Worm (Caenorhabditis elegans) whole organism, L4/young adult: Measurements from ENCODE around the gene srbc-48.
"Not testable (repeated sequence)": the region's sequence is repeated elsewhere in the genome, so short reads cannot be mapped to it uniquely, and the experiment has no call there.

Experiments used
- W03F9.2 ChIP-seq: fragments of 150-350 bp; optimal IDR thresholded peaks from 2 replicates; lab custom pipeline; 2014; ENCODE audit warnings: missing biosample characterization, missing genetic modification characterization
- dao-5 ChIP-seq: sonication (generic microtip); optimal IDR thresholded peaks from 2 replicates; lab custom pipeline; 2016; ENCODE audit warnings: missing genotype, missing genetic modification characterization, moderate library complexity, missing compliant biosample characterization
- him-1 ChIP-seq: sonication (generic microtip); optimal IDR thresholded peaks from 2 replicates; lab custom pipeline; 2016; ENCODE audit warnings: missing genotype, missing genetic modification reagents, missing genetic modification characterization, missing compliant biosample characterization

srbc-48 gene

DNA sequence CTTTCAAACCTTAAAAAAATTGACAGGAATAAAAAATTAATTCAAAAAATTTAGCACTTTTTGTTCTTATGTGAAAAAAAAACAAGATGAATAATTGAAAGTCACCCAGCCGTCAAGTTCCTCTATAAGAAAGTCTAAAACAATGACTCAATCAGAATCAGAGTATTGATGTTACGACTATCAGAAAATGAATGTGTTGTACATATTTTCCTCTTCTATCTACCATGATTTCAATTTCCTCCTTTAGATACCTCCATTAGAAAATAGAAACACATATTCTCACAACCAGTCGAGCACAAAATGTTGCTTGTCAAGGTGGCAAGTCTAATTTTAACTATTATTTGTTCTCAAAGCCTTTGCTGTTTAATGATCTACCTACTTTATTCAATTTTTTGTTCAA, at the start of gene srbc-48:
srbc-48 (plus strand) TSS at position 301 of the 400 bp plus-strand sequence.
- TF ChIP-seq W03F9.2 (tag; lab: Kevin White, UChicago) (no peak), him-1 (tag; lab: Kevin White, UChicago) (no peak), dao-5 (tag; lab: Kevin White, UChicago) (no peak)

DNA sequence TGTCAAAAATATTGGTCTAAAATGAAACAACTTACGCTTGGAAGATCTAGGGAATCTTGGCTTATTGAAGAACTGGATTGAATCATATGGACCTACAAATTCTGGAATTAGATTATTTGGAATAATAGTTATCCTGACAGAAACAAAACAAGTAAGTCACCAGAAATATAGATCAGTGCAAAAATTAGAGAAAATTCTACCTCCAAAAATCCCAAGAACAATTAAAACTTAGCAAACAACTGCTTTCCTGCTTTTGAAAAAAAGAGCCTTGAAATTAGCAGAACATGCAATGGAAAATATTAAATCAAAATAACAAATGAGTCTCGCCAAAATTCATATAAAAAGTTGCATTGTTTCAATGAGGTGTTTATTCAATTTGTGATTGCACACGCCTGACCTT, 46.9 kb upstream of the srbc-48 start, which contains the start of gene nhr-60:
nhr-60 (minus strand) TSS at position 101 of the 400 bp plus-strand sequence.
- TF ChIP-seq him-1 (tag; lab: Kevin White, UChicago), result no peak

DNA sequence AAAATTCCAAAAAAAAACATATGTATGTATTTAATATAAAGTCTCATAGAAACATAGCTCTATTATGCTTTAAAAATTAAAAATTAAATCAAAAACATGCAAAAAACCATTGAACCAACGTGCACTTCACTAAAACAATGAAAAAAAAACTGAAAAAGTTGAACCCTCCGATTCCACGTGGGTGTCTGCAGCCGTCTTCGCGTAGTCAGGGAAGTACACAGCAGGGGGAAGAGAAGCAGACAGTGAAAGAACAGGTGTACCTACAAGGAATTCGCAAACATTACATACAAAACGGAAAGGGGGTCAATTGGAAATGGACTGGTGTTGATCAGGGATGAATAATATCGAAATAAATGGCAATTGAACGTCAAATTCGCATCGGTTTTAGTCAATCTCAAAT, 46.1 kb upstream of the srbc-48 start:
- no peak for TF ChIP-seq him-1 (tag; lab: Kevin White, UChicago)
- no peak for TF ChIP-seq W03F9.2 (tag; lab: Kevin White, UChicago)

DNA sequence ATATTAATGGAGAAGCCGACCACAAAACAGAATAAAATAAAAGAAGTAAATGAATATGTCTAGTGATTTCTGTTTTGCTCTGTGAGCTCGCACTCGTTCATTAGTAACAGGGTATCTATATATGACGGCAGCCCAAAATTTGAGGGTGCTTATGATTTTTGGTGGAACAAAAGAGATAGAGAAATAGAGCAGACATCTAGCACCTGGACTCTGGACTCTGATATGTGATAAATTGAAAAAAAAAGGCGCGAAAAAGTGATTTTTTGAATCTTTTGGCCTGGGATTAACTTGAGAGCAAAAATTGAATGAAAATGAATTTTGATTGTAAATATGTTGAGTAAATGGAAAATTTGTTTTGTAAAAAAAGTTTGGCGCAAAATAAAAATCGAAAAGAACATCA, 43.4 kb upstream of the srbc-48 start, which contains the start of gene nhr-283:
nhr-283 (minus strand) TSS at position 101 of the 400 bp plus-strand sequence.
- no peak for TF ChIP-seq W03F9.2 (tag; lab: Kevin White, UChicago)
- TF ChIP-seq dao-5 (tag; lab: Kevin White, UChicago), result no peak
- no peak for TF ChIP-seq him-1 (tag; lab: Kevin White, UChicago)

DNA sequence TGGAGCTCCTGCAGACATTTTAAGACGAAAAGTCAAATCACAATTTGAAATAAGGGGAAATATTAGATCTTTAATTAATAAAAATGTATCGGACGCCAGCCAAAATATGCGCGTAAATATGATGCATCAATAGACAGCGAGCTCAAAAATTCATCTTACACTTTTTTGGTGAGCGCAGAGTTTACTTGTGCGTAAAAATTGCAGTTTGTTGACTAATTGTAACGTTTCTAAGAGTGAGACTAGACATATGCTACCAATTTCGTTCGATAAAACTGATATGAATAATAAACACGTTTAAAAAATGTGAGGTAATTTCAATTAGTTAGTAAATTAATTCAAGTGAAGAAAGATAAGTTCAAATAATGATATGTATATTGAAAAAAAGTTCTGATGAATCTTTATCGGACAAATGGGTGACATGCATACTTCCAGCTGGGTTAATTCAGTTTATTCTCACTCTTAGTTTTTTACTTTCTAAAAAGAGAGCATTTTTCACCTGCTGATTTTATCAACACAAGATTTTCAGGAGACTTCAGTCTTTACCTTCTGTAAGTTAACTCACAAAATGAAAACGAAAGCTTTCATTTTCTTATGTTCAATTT, 40.9 kb upstream of the srbc-48 start, which contains the start of the genes nhr-285 and irld-52:
nhr-285 (minus strand) TSS at position 101 of the 602 bp plus-strand sequence.
irld-52 (plus strand) TSS at position 552 of the 602 bp plus-strand sequence.
- TF ChIP-seq dao-5 (tag; lab: Kevin White, UChicago) (no peak), him-1 (tag; lab: Kevin White, UChicago) (no peak), W03F9.2 (tag; lab: Kevin White, UChicago) (no peak)

DNA sequence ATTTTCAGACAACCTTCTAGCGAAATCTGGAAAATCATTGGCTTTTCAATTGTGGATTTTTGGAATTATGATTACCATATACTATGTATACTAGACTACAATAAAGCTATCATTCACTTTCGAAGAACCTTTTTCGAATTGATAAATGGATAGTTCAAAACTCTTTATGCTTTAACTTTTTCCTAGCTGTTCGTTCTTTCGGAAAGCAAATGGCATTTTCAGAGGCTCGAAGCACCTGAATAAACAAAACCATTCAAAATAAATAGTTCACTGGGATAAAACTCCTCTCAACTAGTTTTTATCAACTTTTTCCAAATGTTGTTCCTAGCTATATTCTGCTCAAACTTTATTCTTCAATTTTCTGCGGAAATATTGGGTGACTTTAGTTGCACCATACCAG, 39.0 kb upstream of the srbc-48 start, which contains the start of gene T26E4.2:
T26E4.2 (plus strand) TSS at position 301 of the 400 bp plus-strand sequence.
- TF ChIP-seq him-1 (tag; lab: Kevin White, UChicago), result no peak
- no peak for TF ChIP-seq dao-5 (tag; lab: Kevin White, UChicago)
- no peak for TF ChIP-seq W03F9.2 (tag; lab: Kevin White, UChicago)

DNA sequence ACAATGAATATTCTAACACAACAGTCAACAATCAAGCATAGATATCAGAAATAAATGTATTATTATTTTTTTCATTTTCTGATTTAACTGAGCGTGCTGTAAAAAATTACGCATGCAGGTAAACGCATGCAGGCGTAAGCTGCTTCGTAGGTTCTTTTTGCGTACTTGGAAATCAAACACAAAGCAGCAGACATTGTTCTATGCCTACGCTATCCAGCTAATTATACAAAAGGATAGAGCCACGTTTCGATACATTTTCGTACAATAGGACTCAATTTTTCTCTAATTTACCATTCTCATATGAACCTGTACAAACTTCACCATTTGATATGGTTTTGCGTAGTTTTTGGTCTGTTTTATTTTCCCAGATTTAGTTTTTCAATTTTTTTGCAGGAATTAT, 37.6 kb upstream of the srbc-48 start, which contains the start of gene T26E4.3:
T26E4.3 (plus strand) TSS at position 301 of the 400 bp plus-strand sequence.
- no peak for TF ChIP-seq dao-5 (tag; lab: Kevin White, UChicago)
- TF ChIP-seq him-1 (tag; lab: Kevin White, UChicago), result no peak
- no peak for TF ChIP-seq W03F9.2 (tag; lab: Kevin White, UChicago)

DNA sequence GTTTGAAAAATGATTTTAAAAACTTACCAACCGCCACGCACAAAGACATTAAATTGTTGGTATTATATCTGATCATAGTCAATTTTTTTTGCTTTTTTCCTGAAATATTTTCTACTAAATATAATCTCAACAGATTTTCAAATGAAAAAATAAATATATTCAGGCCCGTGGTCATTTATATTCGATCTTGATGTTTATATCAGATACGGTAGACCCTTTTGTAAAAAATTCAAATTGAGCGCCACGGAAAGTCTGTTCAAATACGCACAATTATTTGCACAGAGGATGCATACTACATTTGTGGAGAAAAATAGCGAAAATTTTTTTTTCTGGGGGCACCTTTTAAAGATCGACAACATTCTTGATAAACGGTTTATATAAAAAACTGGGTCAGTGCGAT, 27.7 kb upstream of the srbc-48 start, which contains the start of gene T26E4.4:
T26E4.4 (minus strand) TSS at position 101 of the 400 bp plus-strand sequence.
- TF ChIP-seq W03F9.2 (tag; lab: Kevin White, UChicago) (no peak), him-1 (tag; lab: Kevin White, UChicago) (no peak), dao-5 (tag; lab: Kevin White, UChicago) (no peak)

DNA sequence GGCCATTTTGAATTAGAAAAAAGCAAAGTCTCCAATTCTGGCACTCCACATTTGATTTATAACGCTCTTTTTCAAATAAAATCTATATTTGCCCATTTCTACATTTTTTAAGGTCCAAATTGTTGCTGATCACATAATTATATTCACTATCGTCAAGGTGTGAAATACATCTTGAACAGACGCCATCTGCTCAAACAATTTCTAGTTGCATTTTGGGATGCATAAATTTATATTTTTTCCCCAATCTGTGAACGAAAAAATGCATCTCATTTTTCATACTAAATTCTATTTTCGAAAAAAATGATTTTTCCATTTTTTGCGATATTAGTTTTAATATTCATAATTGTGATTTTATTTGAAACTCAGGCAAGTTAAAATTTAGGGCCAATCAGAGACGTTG, 26.8 kb upstream of the srbc-48 start, which contains the start of gene T26E4.7:
T26E4.7 (plus strand) TSS at position 301 of the 400 bp plus-strand sequence.
- TF ChIP-seq dao-5 (tag; lab: Kevin White, UChicago), result no peak
- no peak for TF ChIP-seq him-1 (tag; lab: Kevin White, UChicago)
- TF ChIP-seq W03F9.2 (tag; lab: Kevin White, UChicago), result no peak

DNA sequence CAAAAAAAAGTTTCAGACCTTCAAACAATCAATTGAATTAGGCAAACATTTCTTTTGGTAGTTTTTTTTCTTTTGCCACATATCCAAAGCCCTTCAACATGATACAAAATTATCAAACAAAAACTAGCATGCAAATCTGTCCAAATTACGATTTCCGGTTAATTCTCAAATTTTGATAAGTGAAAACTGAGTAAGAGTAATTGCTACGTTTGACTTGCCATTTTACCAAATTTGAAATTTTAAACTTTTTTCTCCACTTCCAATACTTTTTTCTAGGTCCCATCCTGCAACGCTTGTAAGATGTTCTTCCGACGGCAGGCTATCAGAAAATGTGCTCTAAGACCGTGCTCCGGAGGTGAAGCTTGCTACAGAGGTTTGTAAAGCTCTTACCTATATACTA, 24.0 kb upstream of the srbc-48 start, which contains the start of gene nhr-223:
nhr-223 (plus strand) TSS at position 301 of the 400 bp plus-strand sequence.
- TF ChIP-seq him-1 (tag; lab: Kevin White, UChicago), result no peak
- no peak for TF ChIP-seq W03F9.2 (tag; lab: Kevin White, UChicago)
- no peak for TF ChIP-seq dao-5 (tag; lab: Kevin White, UChicago)

DNA sequence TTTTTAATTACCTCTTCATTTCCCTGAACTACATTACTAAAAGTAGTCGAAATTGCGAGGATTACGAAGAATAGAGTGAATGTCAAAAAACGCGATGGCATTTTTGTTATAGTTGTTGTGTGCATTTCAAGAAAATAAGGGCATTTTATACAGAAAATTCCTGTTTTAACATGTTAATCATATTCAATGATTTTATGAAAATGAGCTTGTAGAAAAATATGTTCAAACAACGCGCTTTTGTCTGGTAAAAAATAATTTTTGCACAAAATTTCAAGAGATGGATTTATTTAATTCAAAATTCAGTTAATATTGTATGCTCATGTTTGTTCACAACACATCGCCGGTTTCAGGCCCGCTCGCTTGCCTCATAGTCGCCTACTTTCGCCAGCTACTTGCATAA, 22.0 kb upstream of the srbc-48 start, which contains the start of gene T26E4.10:
T26E4.10 (minus strand) TSS at position 101 of the 400 bp plus-strand sequence.
- TF ChIP-seq dao-5 (tag; lab: Kevin White, UChicago), result no peak
- TF ChIP-seq W03F9.2 (tag; lab: Kevin White, UChicago), result no peak
- no peak for TF ChIP-seq him-1 (tag; lab: Kevin White, UChicago)

DNA sequence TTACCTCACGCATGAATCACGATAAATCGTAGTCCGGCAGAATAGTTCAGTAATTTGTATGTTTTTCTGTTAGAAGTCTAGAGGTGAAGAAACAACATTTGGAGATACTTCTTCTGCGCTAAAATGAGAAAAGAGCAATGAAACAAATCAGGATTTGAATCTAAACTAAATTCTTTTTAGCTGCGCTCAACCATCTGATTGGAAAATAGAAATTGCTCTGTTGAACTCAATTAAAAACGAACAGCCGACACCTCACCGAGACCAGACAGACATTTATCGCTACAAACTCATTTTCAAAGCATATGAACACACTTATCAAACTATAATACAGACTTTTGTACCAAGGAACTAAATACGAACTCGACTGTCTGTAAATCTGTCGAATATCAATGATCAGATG, 17.5 kb upstream of the srbc-48 start, which contains the start of gene T26E4.9:
T26E4.9 (minus strand) TSS at position 101 of the 400 bp plus-strand sequence.
- TF ChIP-seq him-1, W03F9.2, dao-5 (tag; lab: Kevin White, UChicago): not testable (repeated sequence)

DNA sequence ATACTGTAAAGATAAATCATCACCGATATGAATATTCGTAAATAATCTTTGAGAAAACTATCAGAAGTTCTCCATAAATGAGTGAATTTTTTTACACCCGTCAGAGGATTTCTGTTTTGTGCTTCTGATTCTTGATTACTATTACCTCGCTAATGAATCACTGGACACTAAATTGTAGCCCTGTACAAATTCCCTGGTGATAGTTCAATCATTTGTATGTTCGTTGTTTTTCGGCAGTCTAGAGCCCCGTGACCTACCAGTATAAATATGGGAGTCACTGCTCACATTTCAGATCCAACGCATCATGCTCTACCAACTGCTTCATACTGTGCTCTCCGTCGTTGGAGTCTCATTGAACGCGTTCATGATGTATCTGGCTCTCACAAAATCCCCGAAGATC, 17.0 kb upstream of the srbc-48 start, which contains the start of gene srd-27:
srd-27 (plus strand) TSS at position 301 of the 400 bp plus-strand sequence.
- TF ChIP-seq him-1, W03F9.2, dao-5 (tag; lab: Kevin White, UChicago): not testable (repeated sequence)
